Worm (Caenorhabditis elegans) whole organism, dauer: Measurements from ENCODE around the gene igeg-2.

Experiments used
- unc-62 ChIP-seq: sonication (generic microtip); optimal IDR thresholded peaks from 2 replicates; lab custom pipeline; 2017; ENCODE audit warnings: missing biosample characterization, missing genetic modification reagents, missing genetic modification characterization

Gene igeg-2

DNA sequence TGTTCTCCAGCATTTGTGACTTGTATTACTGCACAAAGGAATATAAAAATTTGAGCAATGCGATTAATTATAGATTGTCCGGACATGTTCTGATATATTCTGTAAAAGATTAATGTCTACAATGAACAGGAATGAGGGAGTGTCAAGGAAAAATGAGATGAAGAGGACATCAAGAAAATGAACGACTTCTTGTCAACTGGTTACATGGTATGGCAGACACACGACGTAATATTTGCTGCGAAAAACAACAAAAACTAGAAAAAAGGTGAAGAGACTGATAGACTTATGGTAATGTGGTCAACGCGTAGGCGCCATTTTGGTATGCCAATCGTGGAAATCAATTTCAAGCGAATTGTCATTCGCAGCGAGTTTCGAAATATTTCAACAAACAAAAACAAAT is at the start of gene igeg-2:
Gene igeg-2 (minus strand): TSS at position 101 of the 400 bp plus-strand sequence.
- no peak for TF ChIP-seq unc-62

DNA sequence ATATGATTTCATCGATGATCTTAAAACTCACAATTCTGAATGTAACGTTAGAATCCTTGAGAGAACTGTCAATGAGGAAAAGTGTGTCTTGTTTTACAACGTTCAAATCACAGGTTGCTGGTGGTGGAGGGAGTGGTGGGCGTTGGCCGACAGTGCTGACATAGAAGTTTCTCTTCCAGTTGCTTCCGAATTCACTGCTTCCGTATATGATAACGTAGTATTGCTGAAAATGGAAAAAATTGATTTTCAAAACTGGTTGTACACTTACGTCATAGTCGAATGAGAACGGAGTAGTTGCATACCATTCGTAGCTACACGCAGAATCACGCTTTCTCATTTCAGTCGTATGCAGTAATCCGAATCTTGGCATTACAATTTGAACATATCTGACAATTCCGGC is 45.4 kb upstream of the igeg-2 start:
- TF ChIP-seq unc-62 = no peak

- no peak for TF ChIP-seq unc-62
These were observed 43.4 kb upstream of the igeg-2 start, which contains the start of gene spp-21 for ce11 chrX:11489830-11490229. Gene spp-21, plus strand, starts transcription at chrX:11490130.

ce11 chrX:11487484-11487883 is 41.0 kb upstream of the igeg-2 start, which contains the start of gene spp-9:
Gene spp-9, plus strand, starts transcription at chrX:11487784.
- TF ChIP-seq unc-62 = no peak

DNA sequence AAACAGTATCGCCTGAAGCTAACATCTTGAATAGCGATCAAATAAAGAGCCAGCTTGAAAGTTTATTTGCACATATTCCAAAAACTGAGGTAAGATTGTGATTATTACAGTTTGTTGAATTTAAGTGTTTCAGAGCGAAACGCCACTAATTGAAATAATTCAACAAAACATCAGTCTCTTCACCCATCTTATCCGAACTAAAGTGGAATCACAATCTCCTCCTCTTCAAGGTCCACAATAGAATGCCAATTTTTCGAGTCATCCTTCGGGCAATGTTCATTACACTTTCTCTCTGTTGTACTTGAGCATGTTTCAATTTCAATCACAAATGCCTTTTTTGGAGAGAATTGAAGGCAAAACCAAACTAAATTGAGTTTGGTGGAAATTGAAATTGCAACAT is 37.6 kb upstream of the igeg-2 start:
- TF ChIP-seq unc-62 = no peak

DNA sequence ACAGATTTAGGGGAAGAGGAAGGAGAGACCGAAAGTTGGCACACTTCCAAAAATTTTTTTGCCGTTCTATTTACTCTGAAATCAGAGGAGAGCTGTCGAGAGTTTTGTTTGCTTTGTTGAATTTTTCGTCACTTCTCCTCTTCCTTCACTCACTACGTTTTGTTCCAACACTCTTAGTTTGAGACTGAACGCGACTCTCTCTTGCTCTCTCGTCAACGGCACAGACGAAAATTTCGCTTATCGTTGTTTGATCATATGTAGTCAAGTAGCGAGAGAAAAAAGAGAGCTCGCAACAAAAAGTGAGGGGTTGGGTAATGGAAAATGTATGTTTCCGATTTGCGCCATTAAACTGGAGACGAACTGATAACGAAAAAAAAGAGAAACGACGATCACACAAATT is 36.2 kb upstream of the igeg-2 start:
- no peak for TF ChIP-seq unc-62

DNA sequence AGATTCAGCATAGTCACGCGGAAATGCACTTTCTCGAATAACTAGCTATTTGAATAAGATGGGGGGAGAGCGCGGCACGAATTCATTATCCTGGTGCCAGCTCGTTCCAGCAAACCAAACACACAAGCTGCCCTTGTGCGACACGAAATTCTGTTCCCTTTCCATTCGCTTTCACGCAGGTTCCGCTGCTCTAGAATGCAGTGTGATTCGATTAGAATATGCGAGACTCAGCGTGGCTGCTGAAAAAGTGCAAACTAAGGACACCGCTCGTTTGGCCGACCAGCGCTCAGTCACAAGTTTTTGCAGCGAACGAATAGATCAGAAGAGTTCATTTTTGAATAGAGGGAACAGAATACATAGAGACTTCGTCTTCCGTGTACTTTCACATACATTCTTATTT is 35.7 kb upstream of the igeg-2 start:
- TF ChIP-seq unc-62 = no peak

- no peak for TF ChIP-seq unc-62
These were observed 35.3 kb upstream of the igeg-2 start for ce11 chrX:11481825-11482093.

ce11 chrX:11480990-11481824 is 34.8 kb upstream of the igeg-2 start:
- no peak for TF ChIP-seq unc-62

- TF ChIP-seq unc-62 = no peak
These were observed 33.6 kb upstream of the igeg-2 start for ce11 chrX:11480032-11480431.

- no peak for TF ChIP-seq unc-62
These were observed 33.0 kb upstream of the igeg-2 start for ce11 chrX:11479321-11479863.

DNA sequence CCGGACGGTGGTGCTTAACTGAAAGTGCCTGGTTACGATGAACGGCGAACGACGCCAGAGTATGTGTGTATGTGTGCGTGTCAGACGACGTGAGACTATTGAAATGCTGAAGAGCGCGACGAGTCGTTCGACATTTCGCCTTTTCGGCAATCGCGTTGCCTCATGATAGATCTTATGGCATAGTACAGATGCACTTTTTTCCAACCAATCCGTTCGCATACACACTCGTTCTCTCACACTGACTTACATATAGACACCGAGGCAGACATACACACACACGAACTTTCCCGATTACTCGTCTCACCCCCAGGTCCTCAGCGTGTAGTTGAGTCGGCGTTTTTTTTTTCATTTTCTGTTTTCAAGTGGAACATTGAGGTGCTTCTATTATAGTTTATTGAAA is 32.3 kb upstream of the igeg-2 start:
- no peak for TF ChIP-seq unc-62

DNA sequence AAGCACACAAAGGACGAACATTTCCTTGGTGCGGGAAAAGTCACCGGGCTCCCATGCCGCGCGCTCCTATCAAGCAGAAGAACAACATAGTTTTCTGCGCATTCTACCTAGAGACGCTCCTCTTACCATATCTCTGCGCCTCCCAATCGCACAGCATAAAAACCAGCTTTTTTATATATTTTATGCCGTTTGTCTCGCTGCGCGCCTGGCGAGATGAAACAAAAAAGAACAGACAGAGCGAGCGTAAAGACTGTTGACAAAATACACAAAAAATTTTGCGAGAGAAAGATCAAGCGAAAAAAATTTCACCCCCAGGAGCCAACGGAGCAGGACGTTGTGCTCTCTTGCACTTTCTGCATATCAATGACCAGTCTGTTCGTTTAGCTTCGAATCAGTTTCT is 31.3 kb upstream of the igeg-2 start:
- TF ChIP-seq unc-62 = no peak

DNA sequence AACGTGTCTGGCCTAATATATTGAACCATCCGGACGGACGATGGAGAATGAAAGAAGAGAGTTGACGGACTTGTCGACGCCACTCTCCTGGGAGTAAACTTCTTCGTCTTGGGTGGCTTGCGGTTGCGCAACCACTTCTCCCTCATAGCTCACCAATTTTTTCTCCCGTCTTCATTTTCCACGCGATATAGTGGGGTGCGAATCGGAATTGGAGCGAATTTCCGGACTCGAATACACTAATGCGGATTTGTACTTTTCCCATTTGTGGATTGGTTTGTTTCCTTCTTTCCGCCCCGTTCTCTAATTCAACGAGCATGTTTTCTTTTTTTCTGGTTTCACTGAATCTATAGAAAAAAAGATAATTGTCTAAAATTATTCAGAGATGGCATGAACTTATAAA is 29.3 kb upstream of the igeg-2 start:
- no peak for TF ChIP-seq unc-62

DNA sequence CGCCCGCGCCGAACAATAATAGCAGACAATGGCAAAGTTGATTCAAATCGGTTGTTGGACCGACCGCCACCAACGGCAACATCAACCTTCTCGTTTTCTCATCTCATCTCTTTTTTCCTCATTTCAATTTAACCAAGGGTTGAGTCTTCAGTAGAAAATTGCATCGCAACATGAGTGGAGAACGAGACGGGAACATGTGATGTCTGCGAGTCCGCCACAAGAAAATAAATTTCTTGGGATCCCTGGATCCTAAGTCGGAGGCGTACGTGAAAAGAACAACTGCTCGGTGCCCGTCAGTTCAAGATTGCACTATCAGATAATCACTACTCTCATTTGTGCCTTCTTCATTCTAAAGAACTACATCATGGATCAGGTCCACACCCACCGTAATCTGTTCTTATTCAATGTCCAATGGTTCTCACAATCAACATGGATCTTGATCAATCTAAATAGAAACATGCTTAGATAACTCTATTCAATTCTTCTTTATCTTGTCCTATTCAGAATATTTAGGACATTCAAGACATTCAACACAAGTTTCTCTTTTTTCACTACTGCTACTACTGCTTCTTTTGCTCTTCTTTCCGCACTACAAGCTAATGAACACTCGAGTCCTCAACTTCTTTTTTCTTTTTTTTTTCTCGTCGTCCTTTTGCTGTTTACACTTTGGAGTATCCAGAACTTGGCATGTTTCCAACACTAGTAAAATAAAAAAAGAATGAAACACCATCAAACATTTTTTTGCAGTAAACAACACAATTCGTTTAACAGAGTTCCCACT is 28.4 kb upstream of the igeg-2 start:
- no peak for TF ChIP-seq unc-62

- no peak for TF ChIP-seq unc-62
These were observed 27.7 kb upstream of the igeg-2 start for ce11 chrX:11474149-11474585.

ce11 chrX:11472953-11473671 is 26.7 kb upstream of the igeg-2 start:
- no peak for TF ChIP-seq unc-62
